Worm (Caenorhabditis elegans): ENCODE results near the gene C45G9.10.

Gene C45G9.10

DNA sequence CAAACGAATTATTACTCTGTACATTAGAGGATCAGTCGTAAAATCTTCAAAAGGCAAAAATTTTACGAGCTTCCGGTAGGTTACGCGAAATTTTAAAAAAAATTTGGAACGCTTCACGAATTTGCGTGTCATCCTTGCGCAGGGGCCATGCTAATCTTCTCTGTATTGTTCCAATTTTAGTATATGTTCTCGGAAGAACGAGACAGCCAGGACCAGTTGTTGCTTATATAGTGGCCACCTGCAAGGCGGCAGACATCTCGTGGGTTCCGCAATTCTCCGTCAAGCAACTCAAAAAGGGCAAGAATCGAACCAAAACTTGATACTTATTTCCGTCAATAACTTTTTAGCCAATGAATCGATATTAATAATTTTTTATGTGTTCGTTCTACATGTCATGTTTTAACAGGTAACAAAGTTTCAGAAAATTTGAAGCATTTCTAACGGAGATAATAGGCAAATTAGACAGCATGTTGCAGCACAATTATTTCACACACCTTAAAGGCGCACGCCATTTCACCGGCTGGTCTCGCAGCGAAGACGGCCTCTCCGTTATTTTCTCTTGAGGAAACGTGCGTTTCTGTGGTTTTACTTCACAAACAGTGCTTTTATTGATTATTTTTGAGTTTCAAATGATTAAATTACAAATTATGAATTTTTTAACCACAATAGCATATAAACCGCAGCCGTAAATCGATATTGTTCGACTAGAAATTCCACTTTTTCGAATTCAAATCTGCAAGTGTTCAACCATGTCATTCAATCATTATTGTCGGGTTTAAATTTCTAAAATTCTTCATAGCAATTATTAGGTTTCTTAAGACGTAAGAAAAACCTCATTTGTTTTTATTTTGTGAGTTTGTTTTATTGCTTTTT lies 19.2 kb upstream of the C45G9.10 start (continued):
- TF ChIP-seq tbp1 (GFP tag; optimal IDR thresholded peaks at IDR 0.05) (peak; percentile 86), F37B4.10 (GFP tag; IDR thresholded peaks at IDR 0.05) (0 out of 2 replicates have a peak, but pooled peaks have one; percentile 73), mxl-1 (tag; optimal IDR thresholded peaks at IDR 0.05) (peak; percentile 74), lin-40 (tag; optimal IDR thresholded peaks at IDR 0.05) (peak; percentile 91)

DNA sequence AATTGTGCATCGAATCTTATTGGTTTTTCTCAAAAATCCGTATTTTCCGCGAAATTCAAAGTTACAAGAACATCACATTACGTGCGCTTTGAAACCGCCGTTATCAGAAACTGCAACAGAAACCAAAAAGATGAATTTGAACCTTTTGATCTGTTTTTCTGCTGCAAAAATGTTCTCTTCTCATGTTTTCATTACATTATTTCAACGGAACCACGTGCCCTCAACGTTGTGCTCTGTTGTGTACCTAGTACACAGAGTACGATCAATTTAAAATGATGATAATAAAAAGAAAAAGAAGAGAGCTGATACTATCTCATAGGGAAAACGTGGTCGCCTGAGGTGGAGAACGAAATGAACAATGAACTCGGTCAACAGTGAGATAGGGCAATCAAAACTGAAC lies 16.4 kb upstream of the C45G9.10 start:
- TF ChIP-seq C17E4.6 (GFP tag; IDR thresholded peaks at IDR 0.05): no peak
- peak in 1 of 3 experiments; percentile 14 for TF ChIP-seq lin-35 (GFP tag; optimal IDR thresholded peaks at IDR 0.05)
- TF ChIP-seq zfh-2 (GFP tag; conservative IDR thresholded peaks at IDR 0.05): no peak
- TF ChIP-seq dox-1 (GFP tag; IDR thresholded peaks at IDR 0.05): peak; percentile 21; the same call in 1 of the 2 replicates
- peak in 1 of 2 experiments; percentile 36 for TF ChIP-seq let-607 (tag; optimal IDR thresholded peaks at IDR 0.05)
- TF ChIP-seq cebp-1 (GFP tag; IDR thresholded peaks at IDR 0.05): peak; percentile 33; the same call in 1 of the 2 replicates
- peak; percentile 61 for TF ChIP-seq cebp-1 (tag; optimal IDR thresholded peaks at IDR 0.05)
- TF ChIP-seq ekl-4 (GFP tag; IDR thresholded peaks at IDR 0.05): no peak
- peak; percentile 20 for TF ChIP-seq K12H6.12 (tag; optimal IDR thresholded peaks at IDR 0.05)
- 0 out of 2 replicates have a peak, but pooled peaks have one; percentile 24 for TF ChIP-seq let-526 (GFP tag; IDR thresholded peaks at IDR 0.05)
- no peak for TF ChIP-seq mxl-1 (tag; optimal IDR thresholded peaks at IDR 0.05)
- TF ChIP-seq mcd-1 (GFP tag; IDR thresholded peaks at IDR 0.05): peak; percentile 10; the same call in 1 of the 2 replicates
- TF ChIP-seq hmg-1.2 (GFP tag; IDR thresholded peaks at IDR 0.05): peak; percentile 16; the same call in 1 of the 2 replicates
- TF ChIP-seq madf-8 (GFP tag; conservative IDR thresholded peaks at IDR 0.05): no peak
- TF ChIP-seq ztf-22 (GFP tag; optimal IDR thresholded peaks at IDR 0.05): no peak
- TF ChIP-seq atf-7 (tag; optimal IDR thresholded peaks at IDR 0.05): no peak
- no peak for TF ChIP-seq nfya-2 (GFP tag; IDR thresholded peaks at IDR 0.05)
- TF ChIP-seq efl-1 (GFP tag; optimal IDR thresholded peaks at IDR 0.05): no peak
- TF ChIP-seq somi-1 (GFP tag; optimal IDR thresholded peaks at IDR 0.05): peak; percentile 85
- peak; percentile 76 for TF ChIP-seq nhr-80 (tag; optimal IDR thresholded peaks at IDR 0.05)
- no peak for TF ChIP-seq lin-26 (GFP tag; IDR thresholded peaks at IDR 0.05)
- TF ChIP-seq nfyb-1 (GFP tag; IDR thresholded peaks at IDR 0.05): 0 out of 2 replicates have a peak, but pooled peaks have one; percentile 42
- no peak for TF ChIP-seq nhr-90 (tag; optimal IDR thresholded peaks at IDR 0.05)
- TF ChIP-seq Y56A3A.18 (GFP tag; IDR thresholded peaks at IDR 0.05): no peak
- peak; percentile 43 for TF ChIP-seq tbp1 (GFP tag; optimal IDR thresholded peaks at IDR 0.05)
- TF ChIP-seq F22D6.2 (tag; optimal IDR thresholded peaks at IDR 0.05): peak; percentile 76
- peak; percentile 45 for TF ChIP-seq attf-5 (GFP tag; optimal IDR thresholded peaks at IDR 0.05)
- 0 out of 2 replicates have a peak, but pooled peaks have one; percentile 31 for TF ChIP-seq C06A6.2 (GFP tag; conservative IDR thresholded peaks at IDR 0.05)
- TF ChIP-seq tlf-1 (GFP tag; optimal IDR thresholded peaks at IDR 0.05): peak; percentile 18
- no peak for TF ChIP-seq T26A5.8 (tag; optimal IDR thresholded peaks at IDR 0.05)
- no peak for TF ChIP-seq sptf-2 (GFP tag; optimal IDR thresholded peaks at IDR 0.05)
- no peak for TF ChIP-seq ccch-3 (GFP tag; optimal IDR thresholded peaks at IDR 0.05)
- 0 out of 2 replicates have a peak, but pooled peaks have one; percentile 44 for TF ChIP-seq Y53G8AR.9 (GFP tag; conservative IDR thresholded peaks at IDR 0.05)
- TF ChIP-seq lin-40 (tag; optimal IDR thresholded peaks at IDR 0.05): peak; percentile 74
- no peak for TF ChIP-seq unc-130 (GFP tag; optimal IDR thresholded peaks at IDR 0.05)
- TF ChIP-seq unc-62 (GFP tag; optimal IDR thresholded peaks at IDR 0.05): no peak
- peak; percentile 78 for TF ChIP-seq pha-4 (tag; optimal IDR thresholded peaks at IDR 0.05)
- no peak for TF ChIP-seq K11D2.4 (GFP tag; IDR thresholded peaks at IDR 0.05)
- TF ChIP-seq tbx-9 (tag; optimal IDR thresholded peaks at IDR 0.05; ENCODE audit: borderline replicate concordance): no peak
- TF ChIP-seq snpc-4 (GFP tag; optimal IDR thresholded peaks at IDR 0.05): no peak
- TF ChIP-seq snpc-4 (tag; optimal IDR thresholded peaks at IDR 0.05): peak in 3 of 4 experiments; percentile 32 to 63 (median 51)
- TF ChIP-seq nhr-27 (tag; optimal IDR thresholded peaks at IDR 0.05): no peak
- peak; percentile 56 for TF ChIP-seq ztf-26 (tag; optimal IDR thresholded peaks at IDR 0.05)
- no peak for TF ChIP-seq hsf-1 (GFP tag; IDR thresholded peaks at IDR 0.05)
